Worm (Caenorhabditis elegans) whole organism, L4 larva: ENCODE data around the gene C32D5.8.

Experiments used
- D1046.2 ChIP-seq: fragments of 200-800 bp; sonication (Bioruptor generic); IDR thresholded peaks from 2 replicates; pipeline ENCODE4 v1.3.6; 2022; ENCODE audit warnings: missing genetic modification characterization, missing compliant biosample characterization
- F10B5.3 ChIP-seq: sonication (generic microtip); optimal IDR thresholded peaks from 2 replicates; lab custom pipeline; 2016; ENCODE audit warnings: mild to moderate bottlenecking, missing genetic modification characterization, missing compliant biosample characterization
- F44E2.7 ChIP-seq: fragments of 200-800 bp; sonication (Bioruptor generic); IDR thresholded peaks from 2 replicates; pipeline ENCODE4 v2.1.2; 2022; ENCODE audit warnings: missing genetic modification characterization, missing compliant biosample characterization
- T26A8.4 ChIP-seq: fragments of 200-800 bp; sonication (Bioruptor generic); IDR thresholded peaks from 2 replicates; pipeline ENCODE4 v1.3.6; 2022; ENCODE audit warnings: missing genetic modification characterization, missing compliant biosample characterization
- Y48G9A.11 ChIP-seq: fragments of 200-800 bp; sonication (Bioruptor generic); IDR thresholded peaks from 2 replicates; pipeline ENCODE4 v1.3.6; 2022; ENCODE audit warnings: missing genetic modification reagents, missing genetic modification characterization, missing compliant biosample characterization
- Y75B8A.6 ChIP-seq: fragments of 200-800 bp; sonication (Bioruptor generic); IDR thresholded peaks from 2 replicates; pipeline ENCODE4 v1.3.6; 2022; ENCODE audit warnings: missing genetic modification reagents, missing genetic modification characterization, missing compliant biosample characterization
- ZK337.2 ChIP-seq: fragments of 200-800 bp; sonication (Bioruptor generic); IDR thresholded peaks from 2 replicates; pipeline ENCODE4 v1.3.6; 2022; ENCODE audit warnings: missing genetic modification reagents, missing genetic modification characterization, missing compliant biosample characterization
- arid-1 ChIP-seq: fragments of 200-800 bp; sonication (Bioruptor generic); conservative IDR thresholded peaks from 2 replicates; pipeline ENCODE4 v1.3.6; 2022; ENCODE audit warnings: missing genetic modification reagents, missing genetic modification characterization, missing compliant biosample characterization
- attf-4 ChIP-seq: sonication (generic microtip); optimal IDR thresholded peaks from 3 replicates; lab custom pipeline; 2017; ENCODE audit warnings: missing biosample characterization, missing genetic modification characterization
- ces-1 ChIP-seq: fragments of 150-350 bp; sonication (generic microtip); optimal IDR thresholded peaks from 4 replicates; lab custom pipeline; 2014; ENCODE audit warnings: missing biosample characterization, missing genetic modification reagents, missing genetic modification characterization
- cey-2 ChIP-seq: sonication (generic microtip); optimal IDR thresholded peaks from 3 replicates; lab custom pipeline; 2017; ENCODE audit warnings: missing genetic modification characterization, mild to moderate bottlenecking, missing compliant biosample characterization, antibody characterized with exemption, borderline replicate concordance; ENCODE audit not compliant: insufficient read depth
- ctbp-1 ChIP-seq: fragments of 200-800 bp; sonication (Bioruptor generic); IDR thresholded peaks from 2 replicates; pipeline ENCODE4 v1.3.6; 2022; ENCODE audit warnings: missing genetic modification reagents, missing genetic modification characterization, missing compliant biosample characterization
- daf-12 ChIP-seq: fragments of 150-350 bp; optimal IDR thresholded peaks from 2 replicates; lab custom pipeline; 2014; ENCODE audit warnings: missing biosample characterization, missing genetic modification reagents, missing genetic modification characterization
- daf-16 ChIP-seq, 3 experiments: sonication (generic microtip); optimal IDR thresholded peaks; 2 replicates each; lab custom pipeline; 2016 to 2017; ENCODE audit warnings: missing genetic modification characterization in 3 of 3, missing genetic modification reagents in 3 of 3, mild to moderate bottlenecking in 2 of 3, missing compliant biosample characterization in 2 of 3, missing biosample characterization in 1 of 3, moderate library complexity in 1 of 3
- daf-8 ChIP-seq: fragments of 200-800 bp; sonication (Bioruptor generic); IDR thresholded peaks from 2 replicates; pipeline ENCODE4 v1.3.6; 2022; ENCODE audit warnings: missing genetic modification characterization, missing compliant biosample characterization
- dmd-8 ChIP-seq: fragments of 200-800 bp; sonication (Bioruptor generic); IDR thresholded peaks from 2 replicates; pipeline ENCODE4 v1.3.6; 2022; ENCODE audit warnings: missing genetic modification characterization, missing compliant biosample characterization
- duxl-1 ChIP-seq: sonication (generic microtip); optimal IDR thresholded peaks from 2 replicates; lab custom pipeline; 2016; ENCODE audit warnings: mild to moderate bottlenecking, missing genetic modification characterization, moderate library complexity, missing compliant biosample characterization; ENCODE audit not compliant: poor library complexity
- dve-1 ChIP-seq: sonication (generic microtip); optimal IDR thresholded peaks from 2 replicates; lab custom pipeline; 2017; ENCODE audit warnings: antibody characterized with exemption, mild to moderate bottlenecking, missing genetic modification characterization, missing compliant biosample characterization; ENCODE audit not compliant: insufficient read depth
- gei-8 ChIP-seq: fragments of 200-800 bp; sonication (Bioruptor generic); optimal IDR thresholded peaks from 2 replicates; lab custom pipeline; 2018; ENCODE audit warnings: mild to moderate bottlenecking, missing genetic modification characterization, missing compliant biosample characterization
- hmg-1.1 ChIP-seq: fragments of 200-800 bp; sonication (Bioruptor generic); IDR thresholded peaks from 2 replicates; pipeline ENCODE4 v1.3.6; 2022; ENCODE audit warnings: missing genetic modification reagents, missing genetic modification characterization, missing compliant biosample characterization
- jun-1 ChIP-seq: fragments of 150-350 bp; optimal IDR thresholded peaks from 2 replicates; lab custom pipeline; 2014; ENCODE audit warnings: missing biosample characterization, missing genetic modification reagents, missing genetic modification characterization
- lim-7 ChIP-seq: fragments of 200-800 bp; sonication (Bioruptor generic); IDR thresholded peaks from 2 replicates; pipeline ENCODE4 v1.3.6; 2022; ENCODE audit warnings: missing genetic modification characterization, missing compliant biosample characterization
- lin-1 ChIP-seq: fragments of 200-800 bp; sonication (Bioruptor generic); IDR thresholded peaks from 2 replicates; pipeline ENCODE4 v1.3.6; 2022; ENCODE audit warnings: missing genetic modification reagents, missing genetic modification characterization, missing compliant biosample characterization
- lin-13 ChIP-seq: fragments of 150-350 bp; optimal IDR thresholded peaks from 2 replicates; lab custom pipeline; 2014; ENCODE audit warnings: missing biosample characterization, missing genetic modification reagents, missing genetic modification characterization
- lir-3 ChIP-seq: sonication (generic microtip); optimal IDR thresholded peaks from 2 replicates; lab custom pipeline; 2016; ENCODE audit warnings: mild to moderate bottlenecking, missing genetic modification characterization, missing compliant biosample characterization
- madf-5 ChIP-seq, 2 experiments: fragments of 200-800 bp; sonication (Bioruptor generic); IDR thresholded peaks; 2 replicates each; pipeline ENCODE4 v1.3.6; 2022; ENCODE audit warnings: missing compliant biosample characterization in 2 of 2, missing genetic modification characterization in 2 of 2
- madf-9 ChIP-seq: fragments of 200-800 bp; sonication (Bioruptor generic); conservative IDR thresholded peaks from 2 replicates; pipeline ENCODE4 v1.3.6; 2022; ENCODE audit warnings: missing genetic modification reagents, missing genetic modification characterization, missing compliant biosample characterization
- mdl-1 ChIP-seq, 2 experiments: fragments of 150-350 bp in 1 of 2; sonication (generic microtip) in 1 of 2; optimal IDR thresholded peaks; 2 replicates each; lab custom pipeline; 2014 to 2017; ENCODE audit warnings: missing biosample characterization in 2 of 2, missing genetic modification characterization in 2 of 2
- mep-1 ChIP-seq: fragments of 150-350 bp; sonication (generic microtip); optimal IDR thresholded peaks from 3 replicates; lab custom pipeline; 2014; ENCODE audit warnings: missing biosample characterization, missing genetic modification characterization
- nhr-102 ChIP-seq: sonication (generic microtip); optimal IDR thresholded peaks from 2 replicates; lab custom pipeline; 2016; ENCODE audit warnings: mild to moderate bottlenecking, missing genetic modification characterization, moderate library complexity, missing compliant biosample characterization
- nhr-11 ChIP-seq: fragments of 150-350 bp; optimal IDR thresholded peaks from 2 replicates; lab custom pipeline; 2014; ENCODE audit warnings: missing biosample characterization, missing genetic modification characterization
- nhr-28 ChIP-seq: fragments of 150-350 bp; optimal IDR thresholded peaks from 2 replicates; lab custom pipeline; 2014; ENCODE audit warnings: missing biosample characterization, missing genetic modification characterization
- nhr-42 ChIP-seq: fragments of 200-800 bp; sonication (Bioruptor generic); IDR thresholded peaks from 2 replicates; pipeline ENCODE4 v1.3.6; 2022; ENCODE audit warnings: missing genetic modification characterization, missing compliant biosample characterization
- nhr-6 ChIP-seq: fragments of 150-350 bp; optimal IDR thresholded peaks from 2 replicates; lab custom pipeline; 2014; ENCODE audit warnings: missing biosample characterization, missing genetic modification characterization
- saeg-2 ChIP-seq: fragments of 200-800 bp; sonication (Bioruptor generic); IDR thresholded peaks from 2 replicates; pipeline ENCODE4 v1.3.6; 2022; ENCODE audit warnings: missing genetic modification reagents, missing genetic modification characterization, missing compliant biosample characterization
- sdz-12 ChIP-seq: fragments of 200-800 bp; sonication (Bioruptor generic); optimal IDR thresholded peaks from 2 replicates; lab custom pipeline; 2018; ENCODE audit warnings: mild to moderate bottlenecking, missing genetic modification characterization, missing compliant biosample characterization
- set-16 ChIP-seq: fragments of 200-800 bp; sonication (Bioruptor generic); IDR thresholded peaks from 2 replicates; pipeline ENCODE4 v1.3.6; 2022; ENCODE audit warnings: missing genetic modification reagents, missing genetic modification characterization, missing compliant biosample characterization
- skn-1 ChIP-seq: fragments of 150-350 bp; optimal IDR thresholded peaks from 2 replicates; lab custom pipeline; 2014; ENCODE audit warnings: missing biosample characterization, missing genetic modification characterization
- snpc-1.2 ChIP-seq: fragments of 200-800 bp; sonication (Bioruptor generic); IDR thresholded peaks from 2 replicates; pipeline ENCODE4 v1.3.6; 2022; ENCODE audit warnings: missing genetic modification reagents, missing genetic modification characterization, missing compliant biosample characterization
- snpc-4 ChIP-seq: fragments of 150-350 bp; optimal IDR thresholded peaks from 2 replicates; lab custom pipeline; 2014; ENCODE audit warnings: missing biosample characterization, missing genetic modification characterization
- spr-3 ChIP-seq: fragments of 200-800 bp; sonication (Bioruptor generic); optimal IDR thresholded peaks from 2 replicates; lab custom pipeline; 2018; ENCODE audit warnings: mild to moderate bottlenecking, missing genetic modification characterization, missing compliant biosample characterization
- unc-130 ChIP-seq: sonication (generic microtip); optimal IDR thresholded peaks from 2 replicates; lab custom pipeline; 2016; ENCODE audit warnings: missing genetic modification reagents, missing genetic modification characterization, missing compliant biosample characterization
- unc-62 ChIP-seq, 3 experiments: fragments of 150-350 bp in 1 of 3; sonication (generic microtip); optimal IDR thresholded peaks in 2 of 3; peaks in 1 of 3; 1 replicate in 1 of 3; 2 replicates in 2 of 3; lab custom pipeline; 2014 to 2017; ENCODE audit warnings: missing biosample characterization in 3 of 3, missing genetic modification characterization in 3 of 3, missing genetic modification reagents in 3 of 3, missing genotype in 1 of 3
- zag-1 ChIP-seq: fragments of 150-350 bp; optimal IDR thresholded peaks from 2 replicates; lab custom pipeline; 2014; ENCODE audit warnings: missing biosample characterization, missing genetic modification characterization
- zfp-2 ChIP-seq: sonication (generic microtip); optimal IDR thresholded peaks from 2 replicates; lab custom pipeline; 2016; ENCODE audit warnings: mild to moderate bottlenecking, missing genetic modification characterization, missing compliant biosample characterization
- zfp-3 ChIP-seq: fragments of 200-800 bp; sonication (Bioruptor generic); conservative IDR thresholded peaks from 2 replicates; pipeline ENCODE4 v1.3.6; 2022; ENCODE audit warnings: missing genetic modification reagents, missing genetic modification characterization, missing compliant biosample characterization
- ztf-11 ChIP-seq: fragments of 150-350 bp; optimal IDR thresholded peaks from 2 replicates; lab custom pipeline; 2014; ENCODE audit warnings: missing biosample characterization, missing genetic modification characterization
- ztf-7 ChIP-seq: fragments of 150-350 bp; optimal IDR thresholded peaks from 2 replicates; lab custom pipeline; 2014; ENCODE audit warnings: missing biosample characterization, missing genetic modification characterization

The C32D5.8 gene

ce11 chrII:6347341-6348118 lies 1.8 kb upstream of the C32D5.8 start, which contains the start of gene lgg-1 (continued):
- TF ChIP-seq unc-62 (GFP tag; optimal IDR thresholded peaks at IDR 0.05 in 1 of 2; lab: Kevin White, UChicago) (peak in 1 of 2 experiments; percentile 51), unc-62 (tag; optimal IDR thresholded peaks at IDR 0.05; lab: Kevin White, UChicago) (no peak), zfp-3 (GFP tag; lab: Robert Waterston, UW) (peak; percentile 89), ces-1 (no peak), lin-1 (GFP tag; lab: Robert Waterston, UW) (0 out of 2 replicates have a peak, but pooled peaks have one; percentile 8), spr-3 (peak; percentile 17), madf-5 (GFP tag; IDR thresholded peaks at IDR 0.05; lab: Robert Waterston, UW) (0 out of 4 replicates have a peak, but pooled peaks of 1 of the 2 experiments have one; percentile 3), F44E2.7 (GFP tag; lab: Robert Waterston, UW) (no peak), mdl-1 (tag; optimal IDR thresholded peaks at IDR 0.05; lab: Kevin White, UChicago) (peak; percentile 50 to 61), hmg-1.1 (peak; percentile 59; the same call in 1 of the 2 replicates), dve-1 (tag; lab: Kevin White, UChicago) (peak; percentile 45), Y75B8A.6 (GFP tag; lab: Robert Waterston, UW) (peak; percentile 53; the same call in 1 of the 2 replicates), daf-8 (no peak), daf-12 (tag; lab: Kevin White, UChicago) (no peak), F10B5.3 (tag; lab: Kevin White, UChicago) (no peak), arid-1 (GFP tag; lab: Robert Waterston, UW) (peak; percentile 7; the same call in 1 of the 2 replicates), D1046.2 (GFP tag; lab: Robert Waterston, UW) (no peak), lim-7 (GFP tag; lab: Robert Waterston, UW) (0 out of 2 replicates have a peak, but pooled peaks have one; percentile 39), saeg-2 (GFP tag; lab: Robert Waterston, UW) (0 out of 2 replicates have a peak, but pooled peaks have one; percentile 19), ZK337.2 (GFP tag; lab: Robert Waterston, UW) (no peak), mep-1 (tag; lab: Kevin White, UChicago) (peak; percentile 50), lin-13 (GFP tag; lab: Kevin White, UChicago) (no peak), ctbp-1 (GFP tag; lab: Robert Waterston, UW) (0 out of 2 replicates have a peak, but pooled peaks have one; percentile 37), set-16 (no peak), Y48G9A.11 (GFP tag; lab: Robert Waterston, UW) (no peak), snpc-4 (tag; lab: Kevin White, UChicago) (no peak), zag-1 (tag; lab: Kevin White, UChicago) (no peak), madf-9 (GFP tag; lab: Robert Waterston, UW) (peak; percentile 2; the same call in 1 of the 2 replicates), nhr-28 (tag; lab: Kevin White, UChicago) (peak; percentile 31), attf-4 (tag; lab: Kevin White, UChicago) (no peak), daf-16 (GFP tag; optimal IDR thresholded peaks at IDR 0.05; lab: Kevin White, UChicago) (no peak), daf-16 (tag; optimal IDR thresholded peaks at IDR 0.05; lab: Kevin White, UChicago) (peak; percentile 44), ztf-11 (tag; lab: Kevin White, UChicago) (no peak), zfp-2 (tag; lab: Kevin White, UChicago) (no peak), nhr-6 (tag; lab: Kevin White, UChicago) (peak; percentile 48), jun-1 (tag; lab: Kevin White, UChicago) (no peak), gei-8 (GFP tag; lab: Kevin White, UChicago) (peak; percentile 34), lir-3 (tag; lab: Kevin White, UChicago) (no peak), snpc-1.2 (GFP tag; lab: Robert Waterston, UW) (peak; percentile 61), skn-1 (tag; lab: Kevin White, UChicago) (no peak), nhr-102 (tag; lab: Kevin White, UChicago) (peak; percentile 12), ztf-7 (no peak), nhr-42 (GFP tag; lab: Robert Waterston, UW) (no peak), dmd-8 (0 out of 2 replicates have a peak, but pooled peaks have one; percentile 12), T26A8.4 (GFP tag; lab: Robert Waterston, UW) (peak; percentile 53; the same call in 1 of the 2 replicates), cey-2 (tag; lab: Kevin White, UChicago) (no peak), nhr-11 (tag; lab: Kevin White, UChicago) (peak; percentile 55), unc-130 (GFP tag; lab: Kevin White, UChicago) (no peak), sdz-12 (GFP tag; lab: Kevin White, UChicago) (peak; percentile 77), duxl-1 (peak; percentile 5)
